Fruit fly (Drosophila melanogaster) whole organism, wandering third instar larva: ENCODE measurements around the gene CG13306.

Source experiments
- CG32264 ChIP-seq: fragments of 200-800 bp; sonication (Bioruptor generic); optimal IDR thresholded peaks from 2 replicates; lab custom pipeline; 2016; ENCODE audit warnings: missing biosample characterization, missing genetic modification characterization
- Dfd ChIP-seq: fragments of >200 bp; optimal IDR thresholded peaks from 2 replicates; lab custom pipeline; 2017; ENCODE audit warnings: missing biosample characterization, missing genetic modification characterization
- Hr78 ChIP-seq: fragments of >200 bp; optimal IDR thresholded peaks from 2 replicates; lab custom pipeline; 2017; ENCODE audit warnings: missing biosample characterization, missing genetic modification characterization
- Myc ChIP-seq: fragments of >200 bp; optimal IDR thresholded peaks from 2 replicates; lab custom pipeline; 2017
- ey ChIP-seq: fragments of 200-800 bp; sonication (Bioruptor generic); optimal IDR thresholded peaks from 2 replicates; lab custom pipeline; 2016; ENCODE audit warnings: missing biosample characterization, missing genetic modification characterization
- fru ChIP-seq: fragments of 200-800 bp; sonication (Bioruptor generic); optimal IDR thresholded peaks from 3 replicates; lab custom pipeline; 2016; ENCODE audit warnings: missing biosample characterization, mild to moderate bottlenecking, missing genetic modification characterization
- h ChIP-seq: fragments of 200-800 bp; sonication (Bioruptor generic); optimal IDR thresholded peaks from 3 replicates; lab custom pipeline; 2016; ENCODE audit warnings: missing biosample characterization, mild to moderate bottlenecking, missing genetic modification characterization

DNA sequence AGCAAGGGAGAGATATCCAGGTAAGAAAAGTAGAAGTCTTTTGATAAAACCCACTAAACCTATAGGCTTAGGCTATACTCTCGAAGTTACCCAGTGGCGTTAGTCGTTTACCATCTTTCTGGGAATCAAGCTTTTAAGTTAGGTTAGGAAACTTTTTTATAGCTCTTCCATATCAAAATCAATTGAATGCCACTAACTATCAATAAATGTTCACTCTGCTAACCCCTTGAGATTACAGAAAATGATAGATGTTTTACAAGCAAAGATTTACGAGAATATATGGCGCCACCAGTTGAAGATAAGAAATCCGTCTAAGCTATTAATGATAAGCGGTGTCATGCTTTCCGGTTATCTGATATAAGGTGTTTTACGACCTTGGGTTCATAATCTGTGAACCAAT is 38.2 kb upstream of the CG13306 start:
- TF ChIP-seq Dfd (no peak), fru (GFP tag; lab: Kevin White, UChicago) (no peak), ey (GFP tag; lab: Kevin White, UChicago) (no peak), h (GFP tag; lab: Kevin White, UChicago) (no peak), CG32264 (GFP tag; lab: Kevin White, UChicago) (no peak), Myc (lab: Kevin White, UChicago) (no peak), Hr78 (GFP tag; lab: Kevin White, UChicago) (no peak)
